Fruit fly (Drosophila melanogaster) whole organism, prepupa: ENCODE data around the gene CG12290.

ENCODE experiments used
- Blimp-1 ChIP-seq: fragments of 200-800 bp; sonication (Bioruptor generic); optimal IDR thresholded peaks from 3 replicates; lab custom pipeline; 2017; ENCODE audit warnings: missing biosample characterization, missing genetic modification characterization, mild to moderate bottlenecking, moderate library complexity, missing genetic modification reagents
- CG10669 ChIP-seq: fragments of 200-800 bp; sonication (Bioruptor generic); optimal IDR thresholded peaks from 3 replicates; lab custom pipeline; 2018; ENCODE audit warnings: missing biosample characterization, mild to moderate bottlenecking, missing genetic modification characterization, moderate library complexity
- CG11294 ChIP-seq: fragments of 200-800 bp; sonication (Bioruptor generic); IDR thresholded peaks from 2 replicates; pipeline ENCODE4 v1.3.6; 2022; ENCODE audit warnings: missing biosample characterization, missing genetic modification characterization
- CG11762 ChIP-seq: fragments of 200-800 bp; sonication (Bioruptor generic); optimal IDR thresholded peaks from 3 replicates; lab custom pipeline; 2016; ENCODE audit warnings: missing biosample characterization, missing genetic modification characterization; ENCODE audit not compliant: insufficient read depth
- CG11902 ChIP-seq: fragments of 200-800 bp; sonication (Bioruptor generic); optimal IDR thresholded peaks from 3 replicates; lab custom pipeline; 2016; ENCODE audit warnings: missing biosample characterization, missing genetic modification characterization
- CG1621 ChIP-seq: fragments of 200-800 bp; sonication (Bioruptor generic); optimal IDR thresholded peaks from 3 replicates; lab custom pipeline; 2018; ENCODE audit warnings: missing biosample characterization, mild to moderate bottlenecking, missing genetic modification characterization
- CG16779 ChIP-seq: fragments of 200-800 bp; sonication (Bioruptor generic); optimal IDR thresholded peaks from 3 replicates; lab custom pipeline; 2017; ENCODE audit warnings: missing biosample characterization, mild to moderate bottlenecking, missing genetic modification characterization
- CG31627 ChIP-seq: fragments of 200-800 bp; sonication (Bioruptor generic); optimal IDR thresholded peaks from 3 replicates; lab custom pipeline; 2016; ENCODE audit warnings: missing biosample characterization, missing genetic modification characterization
- CG34406 ChIP-seq: fragments of 200-800 bp; sonication (Bioruptor generic); optimal IDR thresholded peaks from 3 replicates; lab custom pipeline; 2016; ENCODE audit warnings: missing biosample characterization, missing genetic modification characterization
- CG4318 ChIP-seq: fragments of 200-800 bp; sonication (Bioruptor generic); optimal IDR thresholded peaks from 3 replicates; lab custom pipeline; 2017; ENCODE audit warnings: missing biosample characterization, mild to moderate bottlenecking, missing genetic modification characterization
- CG6163 ChIP-seq: fragments of 200-800 bp; sonication (Bioruptor generic); IDR thresholded peaks from 3 replicates; pipeline ENCODE4 v1.3.6; 2022; ENCODE audit warnings: missing biosample characterization, missing genetic modification characterization
- CG6276 ChIP-seq: fragments of 200-800 bp; sonication (Bioruptor generic); optimal IDR thresholded peaks from 2 replicates; lab custom pipeline; 2017; ENCODE audit warnings: missing biosample characterization, mild to moderate bottlenecking, missing genetic modification characterization
- CG6792 ChIP-seq: fragments of 200-800 bp; sonication (Bioruptor generic); optimal IDR thresholded peaks from 3 replicates; lab custom pipeline; 2016; ENCODE audit warnings: missing biosample characterization, missing genetic modification characterization
- CG6808 ChIP-seq: fragments of 200-800 bp; sonication (Bioruptor generic); optimal IDR thresholded peaks from 3 replicates; lab custom pipeline; 2017; ENCODE audit warnings: missing biosample characterization, missing genetic modification characterization, mild to moderate bottlenecking, moderate library complexity, missing genetic modification reagents
- CG7368 ChIP-seq: fragments of 200-800 bp; sonication (Bioruptor generic); optimal IDR thresholded peaks from 3 replicates; lab custom pipeline; 2016; ENCODE audit warnings: missing biosample characterization, missing genetic modification characterization
- CG8119 ChIP-seq: fragments of 200-800 bp; sonication (Bioruptor generic); IDR thresholded peaks from 3 replicates; pipeline ENCODE4 v1.3.6; 2022; ENCODE audit warnings: missing biosample characterization, missing genetic modification characterization
- CG8319 ChIP-seq: fragments of 200-800 bp; sonication (Bioruptor generic); optimal IDR thresholded peaks from 3 replicates; lab custom pipeline; 2016; ENCODE audit warnings: missing biosample characterization, missing genetic modification characterization
- CG9139 ChIP-seq: fragments of 200-800 bp; sonication (Bioruptor generic); optimal IDR thresholded peaks from 3 replicates; lab custom pipeline; 2017; ENCODE audit warnings: missing biosample characterization, mild to moderate bottlenecking, missing genetic modification characterization
- Eip75B ChIP-seq: fragments of 200-800 bp; sonication (Bioruptor generic); optimal IDR thresholded peaks from 3 replicates; lab custom pipeline; 2016; ENCODE audit warnings: missing biosample characterization, missing genetic modification characterization
- Eip78C ChIP-seq: fragments of 200-800 bp; sonication (Bioruptor generic); peaks from one replicate; lab custom pipeline; 2016; ENCODE audit warnings: missing biosample characterization, missing genetic modification characterization
- Eip93F ChIP-seq: fragments of 200-800 bp; sonication (Bioruptor generic); optimal IDR thresholded peaks from 2 replicates; lab custom pipeline; 2016; ENCODE audit warnings: missing biosample characterization, mild to moderate bottlenecking, missing genetic modification characterization
- Ets21C ChIP-seq: fragments of 200-800 bp; sonication (Bioruptor generic); optimal IDR thresholded peaks from 3 replicates; lab custom pipeline; 2016; ENCODE audit warnings: missing biosample characterization, missing genetic modification characterization
- Ets96B ChIP-seq: fragments of 200-800 bp; optimal IDR thresholded peaks from 2 replicates; lab custom pipeline; 2019; ENCODE audit warnings: missing biosample characterization, mild to moderate bottlenecking, missing genetic modification characterization, moderate library complexity
- Hr38 ChIP-seq: sonication (Bioruptor generic); optimal IDR thresholded peaks from 2 replicates; lab custom pipeline; 2016; ENCODE audit warnings: missing biosample characterization, missing genetic modification characterization
- Hr39 ChIP-seq: fragments of 200-800 bp; sonication (Bioruptor generic); optimal IDR thresholded peaks from 2 replicates; lab custom pipeline; 2016; ENCODE audit warnings: missing biosample characterization, missing genetic modification characterization
- Hr4 ChIP-seq: fragments of 200-800 bp; sonication (Bioruptor generic); optimal IDR thresholded peaks from 3 replicates; lab custom pipeline; 2016; ENCODE audit warnings: missing biosample characterization, missing genetic modification characterization
- Lpt ChIP-seq: fragments of 200-800 bp; sonication (Bioruptor generic); optimal IDR thresholded peaks from 3 replicates; lab custom pipeline; 2016; ENCODE audit warnings: missing biosample characterization, missing genetic modification characterization
- Met ChIP-seq: fragments of 200-800 bp; sonication (Bioruptor generic); optimal IDR thresholded peaks from 3 replicates; lab custom pipeline; 2016; ENCODE audit warnings: missing biosample characterization, missing genetic modification characterization
- OdsH ChIP-seq: fragments of 200-800 bp; sonication (Bioruptor generic); optimal IDR thresholded peaks from 3 replicates; lab custom pipeline; 2016; ENCODE audit warnings: missing biosample characterization, missing genetic modification characterization
- Smox ChIP-seq: fragments of 200-800 bp; sonication (Bioruptor generic); optimal IDR thresholded peaks from 3 replicates; lab custom pipeline; 2016; ENCODE audit warnings: missing biosample characterization, missing genetic modification characterization
- Sox102F ChIP-seq: fragments of 200-800 bp; sonication (Bioruptor generic); optimal IDR thresholded peaks from 2 replicates; lab custom pipeline; 2016; ENCODE audit warnings: missing biosample characterization, mild to moderate bottlenecking, missing genetic modification characterization
- Sox14 ChIP-seq: fragments of 200-800 bp; sonication (Bioruptor generic); optimal IDR thresholded peaks from 3 replicates; lab custom pipeline; 2016; ENCODE audit warnings: missing biosample characterization, missing genetic modification characterization
- Sox15 ChIP-seq: fragments of 200-800 bp; sonication (Bioruptor generic); optimal IDR thresholded peaks from 3 replicates; lab custom pipeline; 2016; ENCODE audit warnings: missing biosample characterization, missing genetic modification characterization
- acj6 ChIP-seq: fragments of 200-800 bp; sonication (Bioruptor generic); optimal IDR thresholded peaks from 3 replicates; lab custom pipeline; 2016; ENCODE audit warnings: missing biosample characterization, missing genetic modification characterization
- dac ChIP-seq: fragments of 200-800 bp; sonication (Bioruptor generic); optimal IDR thresholded peaks from 2 replicates; lab custom pipeline; 2017; ENCODE audit warnings: missing biosample characterization, mild to moderate bottlenecking, missing genetic modification characterization
- dsx ChIP-seq: fragments of 200-800 bp; optimal IDR thresholded peaks from 3 replicates; lab custom pipeline; 2019; ENCODE audit warnings: missing biosample characterization, mild to moderate bottlenecking, missing genetic modification characterization, moderate library complexity; ENCODE audit not compliant: poor library complexity, severe bottlenecking
- eg ChIP-seq: fragments of 200-800 bp; sonication (Bioruptor generic); IDR thresholded peaks from 3 replicates; pipeline ENCODE4 v1.3.6; 2022; ENCODE audit warnings: missing biosample characterization, missing genetic modification characterization
- esn ChIP-seq: fragments of 200-800 bp; sonication (Bioruptor generic); optimal IDR thresholded peaks from 2 replicates; lab custom pipeline; 2016; ENCODE audit warnings: missing biosample characterization, mild to moderate bottlenecking, missing genetic modification characterization, moderate library complexity
- fd59A ChIP-seq: fragments of 200-800 bp; sonication (Bioruptor generic); optimal IDR thresholded peaks from 2 replicates; lab custom pipeline; 2017; ENCODE audit warnings: missing biosample characterization, mild to moderate bottlenecking, missing genetic modification characterization, missing genetic modification reagents
- fd85E ChIP-seq: fragments of 200-800 bp; sonication (Bioruptor generic); optimal IDR thresholded peaks from 3 replicates; lab custom pipeline; 2016; ENCODE audit warnings: missing biosample characterization, missing genetic modification characterization
- fkh ChIP-seq: fragments of 200-800 bp; sonication (Bioruptor generic); optimal IDR thresholded peaks from 3 replicates; lab custom pipeline; 2017; ENCODE audit warnings: missing biosample characterization, mild to moderate bottlenecking, missing genetic modification characterization, moderate library complexity
- pdm3 ChIP-seq: fragments of 200-800 bp; sonication (Bioruptor generic); optimal IDR thresholded peaks from 3 replicates; lab custom pipeline; 2016; ENCODE audit warnings: missing biosample characterization, missing genetic modification characterization
- salr ChIP-seq, 2 experiments: fragments of 200-800 bp; sonication (Bioruptor generic); optimal IDR thresholded peaks; 3 replicates each; lab custom pipeline; 2016 to 2018; ENCODE audit warnings: missing biosample characterization in 2 of 2, missing genetic modification characterization in 2 of 2, mild to moderate bottlenecking in 1 of 2
- spab ChIP-seq: fragments of 200-800 bp; sonication (Bioruptor generic); optimal IDR thresholded peaks from 2 replicates; lab custom pipeline; 2017; ENCODE audit warnings: missing biosample characterization, mild to moderate bottlenecking, missing genetic modification characterization, missing genetic modification reagents
- ss ChIP-seq, 2 experiments: fragments of 200-800 bp; sonication (Bioruptor generic); optimal IDR thresholded peaks; 2 replicates in 1 of 2; 3 replicates in 1 of 2; lab custom pipeline; 2017 to 2018; ENCODE audit warnings: mild to moderate bottlenecking in 2 of 2, missing biosample characterization in 2 of 2, missing genetic modification characterization in 2 of 2, moderate library complexity in 1 of 2
- svp ChIP-seq: fragments of 200-800 bp; sonication (Bioruptor generic); peaks from one replicate; lab custom pipeline; 2016; ENCODE audit warnings: missing biosample characterization, missing genetic modification characterization
- topi ChIP-seq: fragments of 200-800 bp; sonication (Bioruptor generic); optimal IDR thresholded peaks from 3 replicates; lab custom pipeline; 2016; ENCODE audit warnings: missing biosample characterization, missing genetic modification characterization
- vri ChIP-seq: fragments of 200-800 bp; sonication (Bioruptor generic); optimal IDR thresholded peaks from 3 replicates; lab custom pipeline; 2016; ENCODE audit warnings: missing biosample characterization, mild to moderate bottlenecking, missing genetic modification characterization

CG12290 gene

DNA sequence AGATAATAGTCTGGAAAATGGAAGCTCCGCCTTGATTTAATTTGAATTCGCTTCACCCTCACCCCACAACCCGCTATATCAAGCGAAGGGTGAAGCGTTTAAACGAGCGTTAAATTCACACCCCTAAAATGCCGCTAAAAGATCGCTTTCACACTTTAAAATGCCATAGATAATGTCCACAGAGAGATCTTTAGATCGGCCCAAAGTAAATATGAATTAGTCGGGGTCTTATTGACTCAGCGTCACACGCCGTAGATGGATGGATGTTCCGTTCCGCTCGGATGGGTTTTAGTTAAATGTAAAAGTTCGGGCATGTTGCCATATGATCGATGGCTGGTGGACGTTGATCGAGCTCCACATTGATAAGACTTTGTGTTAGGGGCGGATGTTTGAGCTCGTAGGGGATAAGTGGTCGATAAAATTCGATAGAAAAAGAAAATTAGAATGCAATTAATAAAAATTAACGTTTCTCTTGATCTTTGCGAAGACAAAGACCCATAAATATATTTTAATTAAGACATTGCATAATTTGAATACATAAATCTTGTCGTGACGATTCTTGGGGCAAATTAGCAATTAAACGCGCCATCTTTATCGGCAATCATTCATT lies 1.9 kb upstream of the CG12290 start:
- TF ChIP-seq Sox14 (GFP tag; lab: Kevin White, UChicago), result no peak
- TF ChIP-seq svp (GFP tag; lab: Kevin White, UChicago), result peak; percentile 38
- peak; percentile 95 for TF ChIP-seq fkh (GFP tag; lab: Kevin White, UChicago)
- no peak for TF ChIP-seq CG9139
- TF ChIP-seq vri (GFP tag; lab: Kevin White, UChicago), result no peak

DNA sequence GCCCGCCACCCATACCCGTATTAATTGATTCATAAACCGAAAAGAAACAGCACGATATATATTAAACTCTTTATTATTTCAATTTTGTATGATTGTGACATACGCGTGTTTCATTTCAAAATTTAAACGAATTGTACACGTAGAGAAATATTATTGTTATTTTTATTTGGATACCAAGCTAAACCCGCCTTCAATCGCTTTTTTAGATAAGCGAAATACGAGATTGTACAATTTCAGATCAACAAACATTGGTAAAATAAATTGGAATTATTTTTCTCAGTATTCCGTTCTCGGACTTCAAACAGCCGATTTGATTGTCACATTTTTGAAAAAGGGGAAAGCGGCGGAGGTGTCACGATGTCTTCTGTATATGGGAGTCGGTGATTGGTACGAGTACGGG lies 5.0 kb downstream of the CG12290 start:
- TF ChIP-seq acj6 (GFP tag; lab: Kevin White, UChicago), result peak; percentile 30
- TF ChIP-seq salr (GFP tag; optimal IDR thresholded peaks at IDR 0.05; lab: Kevin White, UChicago), result peak in 1 of 2 experiments; percentile 21
- peak; percentile 54 for TF ChIP-seq Met (GFP tag; lab: Kevin White, UChicago)
- peak; percentile 58 for TF ChIP-seq CG31627
- TF ChIP-seq CG34406 (GFP tag; lab: Kevin White, UChicago), result peak; percentile 34
- no peak for TF ChIP-seq Blimp-1
- TF ChIP-seq CG9139, result no peak
- peak; percentile 42 for TF ChIP-seq Sox14 (GFP tag; lab: Kevin White, UChicago)
- peak; percentile 43 for TF ChIP-seq vri (GFP tag; lab: Kevin White, UChicago)
- TF ChIP-seq Eip75B (GFP tag; lab: Kevin White, UChicago), result peak; percentile 19
- peak; percentile 41 for TF ChIP-seq Hr4 (GFP tag; lab: Kevin White, UChicago)
- no peak for TF ChIP-seq CG10669
- peak; percentile 6 for TF ChIP-seq CG6792
- peak; percentile 29 for TF ChIP-seq Ets21C (GFP tag; lab: Kevin White, UChicago)
- TF ChIP-seq Smox, result peak; percentile 38
- TF ChIP-seq fd85E (GFP tag; lab: Kevin White, UChicago), result no peak
- TF ChIP-seq OdsH (GFP tag; lab: Kevin White, UChicago), result peak; percentile 30
- TF ChIP-seq CG4318, result no peak
- TF ChIP-seq svp (GFP tag; lab: Kevin White, UChicago), result peak; percentile 71
- no peak for TF ChIP-seq fkh (GFP tag; lab: Kevin White, UChicago)
- peak; percentile 65 for TF ChIP-seq CG6163 (GFP tag; lab: Robert Waterston, UW)
- TF ChIP-seq CG6808 (GFP tag; lab: Kevin White, UChicago), result no peak
- TF ChIP-seq dsx (GFP tag; lab: Kevin White, UChicago), result no peak
- TF ChIP-seq esn, result peak; percentile 60
- peak; percentile 56 for TF ChIP-seq Eip78C
- no peak for TF ChIP-seq Ets96B (tag; lab: Kevin White, UChicago)
- no peak for TF ChIP-seq spab
- TF ChIP-seq CG16779 (tag; lab: Kevin White, UChicago), result no peak
- TF ChIP-seq CG11294 (GFP tag; lab: Robert Waterston, UW), result 0 out of 2 replicates have a peak, but pooled peaks have one; percentile 5
- TF ChIP-seq dac, result no peak
- TF ChIP-seq CG11762 (GFP tag; lab: Kevin White, UChicago), result no peak
- peak; percentile 11 for TF ChIP-seq Sox102F (GFP tag; lab: Kevin White, UChicago)
- TF ChIP-seq Eip93F (GFP tag; lab: Kevin White, UChicago), result no peak
- no peak for TF ChIP-seq Hr38 (GFP tag; lab: Kevin White, UChicago)
- no peak for TF ChIP-seq CG7368 (GFP tag; lab: Kevin White, UChicago)
- TF ChIP-seq Sox15, result no peak
- no peak for TF ChIP-seq CG6276 (GFP tag; lab: Kevin White, UChicago)
- no peak for TF ChIP-seq CG8319 (GFP tag; lab: Kevin White, UChicago)
- TF ChIP-seq fd59A (GFP tag; lab: Kevin White, UChicago), result no peak
- TF ChIP-seq CG1621 (tag; lab: Kevin White, UChicago), result no peak
- TF ChIP-seq topi (GFP tag; lab: Kevin White, UChicago), result peak; percentile 59
- peak; percentile 39 for TF ChIP-seq pdm3 (GFP tag; lab: Kevin White, UChicago)
- TF ChIP-seq CG8119, result peak; percentile 47; the same call in 2 of the 3 replicates
- TF ChIP-seq ss (GFP tag; optimal IDR thresholded peaks at IDR 0.05; lab: Kevin White, UChicago), result no peak
- TF ChIP-seq Lpt, result no peak
- peak; percentile 68 for TF ChIP-seq eg (GFP tag; lab: Robert Waterston, UW)
- peak; percentile 63 for TF ChIP-seq Hr39 (GFP tag; lab: Kevin White, UChicago)
- TF ChIP-seq CG11902 (GFP tag; lab: Kevin White, UChicago), result no peak
